Worm (Caenorhabditis elegans) whole organism, L1 larva: ENCODE results near the gene tra-3.

Experiments used
- C04F5.9 ChIP-seq: sonication (generic microtip); optimal IDR thresholded peaks from 2 replicates; lab custom pipeline; 2016; ENCODE audit warnings: missing genetic modification characterization, missing compliant biosample characterization
- C16A3.4 ChIP-seq: fragments of 150-350 bp; optimal IDR thresholded peaks from 2 replicates; lab custom pipeline; 2014; ENCODE audit warnings: missing biosample characterization, missing genetic modification characterization
- C34B4.2 ChIP-seq: sonication (generic microtip); optimal IDR thresholded peaks from 2 replicates; lab custom pipeline; 2017; ENCODE audit warnings: mild to moderate bottlenecking, missing genetic modification characterization, missing compliant biosample characterization
- F16B12.6 ChIP-seq: fragments of 150-350 bp; optimal IDR thresholded peaks from 2 replicates; lab custom pipeline; 2014; ENCODE audit warnings: missing biosample characterization, missing genetic modification characterization
- aha-1 ChIP-seq: fragments of 150-350 bp; optimal IDR thresholded peaks from 2 replicates; lab custom pipeline; 2014; ENCODE audit warnings: missing biosample characterization, missing genetic modification characterization
- alr-1 ChIP-seq: fragments of 200-800 bp; sonication (Bioruptor generic); optimal IDR thresholded peaks from 2 replicates; lab custom pipeline; 2018; ENCODE audit warnings: borderline replicate concordance, mild to moderate bottlenecking, missing genetic modification characterization, missing compliant biosample characterization
- aly-2 ChIP-seq: fragments of 150-350 bp; optimal IDR thresholded peaks from 2 replicates; lab custom pipeline; 2014; ENCODE audit warnings: missing biosample characterization, missing genetic modification characterization
- ceh-63 ChIP-seq: fragments of 200-800 bp; sonication (Bioruptor generic); optimal IDR thresholded peaks from 2 replicates; lab custom pipeline; 2018; ENCODE audit warnings: mild to moderate bottlenecking, missing genetic modification characterization, missing compliant biosample characterization
- ceh-88 ChIP-seq: fragments of 200-800 bp; sonication (Bioruptor generic); IDR thresholded peaks from 2 replicates; pipeline ENCODE4 v1.3.6; 2022; ENCODE audit warnings: missing genetic modification characterization, missing compliant biosample characterization
- dsc-1 ChIP-seq: sonication (generic microtip); optimal IDR thresholded peaks from 2 replicates; lab custom pipeline; 2016; ENCODE audit warnings: mild to moderate bottlenecking, missing genetic modification characterization, missing compliant biosample characterization
- efl-1 ChIP-seq, 4 experiments: fragments of 150-350 bp; optimal IDR thresholded peaks in 3 of 4; peaks in 1 of 4; 1 replicate in 1 of 4; 2 replicates in 3 of 4; lab custom pipeline; 2014; ENCODE audit warnings: missing biosample characterization in 2 of 4, missing genetic modification characterization in 2 of 4, missing genetic modification reagents in 2 of 4
- egl-13 ChIP-seq: sonication (generic microtip); optimal IDR thresholded peaks from 2 replicates; lab custom pipeline; 2016; ENCODE audit warnings: missing genotype, missing genetic modification reagents, missing genetic modification characterization, missing compliant biosample characterization
- egl-27 ChIP-seq, 2 experiments: fragments of 150-350 bp in 1 of 2; sonication (generic microtip); optimal IDR thresholded peaks; 3 replicates each; lab custom pipeline; 2017 to 2018; ENCODE audit warnings: missing biosample characterization in 2 of 2, missing genetic modification characterization in 2 of 2, missing genetic modification reagents in 2 of 2
- elt-2 ChIP-seq: sonication (generic microtip); optimal IDR thresholded peaks from 2 replicates; lab custom pipeline; 2016; ENCODE audit warnings: missing genetic modification characterization, mild to moderate bottlenecking, inconsistent platforms, missing compliant biosample characterization, missing genetic modification reagents
- ets-5 ChIP-seq: fragments of 200-800 bp; sonication (Bioruptor generic); IDR thresholded peaks from 2 replicates; pipeline ENCODE4 v1.3.6; 2022; ENCODE audit warnings: missing genetic modification characterization, missing compliant biosample characterization
- fkh-10 ChIP-seq: sonication (generic microtip); optimal IDR thresholded peaks from 2 replicates; lab custom pipeline; 2017; ENCODE audit warnings: missing biosample characterization, missing genetic modification reagents, missing genetic modification characterization
- fkh-4 ChIP-seq: sonication (generic microtip); optimal IDR thresholded peaks from 2 replicates; lab custom pipeline; 2016; ENCODE audit warnings: missing compliant biosample characterization, missing genetic modification characterization, borderline replicate concordance
- fkh-8 ChIP-seq: sonication (generic microtip); optimal IDR thresholded peaks from 2 replicates; lab custom pipeline; 2016; ENCODE audit warnings: mild to moderate bottlenecking, missing genetic modification characterization, missing compliant biosample characterization
- fos-1 ChIP-seq: fragments of 150-350 bp; optimal IDR thresholded peaks from 2 replicates; lab custom pipeline; 2014; ENCODE audit warnings: missing biosample characterization, missing genetic modification characterization
- hpl-2 ChIP-seq: fragments of 150-350 bp; optimal IDR thresholded peaks from 2 replicates; lab custom pipeline; 2014; ENCODE audit warnings: missing biosample characterization, missing genetic modification reagents, missing genetic modification characterization
- isw-1 ChIP-seq: fragments of 200-800 bp; sonication (Bioruptor generic); IDR thresholded peaks from 2 replicates; pipeline ENCODE4 v1.3.6; 2022; ENCODE audit warnings: missing genetic modification characterization, missing compliant biosample characterization
- jun-1 ChIP-seq: fragments of 150-350 bp; optimal IDR thresholded peaks from 2 replicates; lab custom pipeline; 2014; ENCODE audit warnings: missing biosample characterization, missing genetic modification reagents, missing genetic modification characterization
- lin-13 ChIP-seq: fragments of 150-350 bp; optimal IDR thresholded peaks from 2 replicates; lab custom pipeline; 2014; ENCODE audit warnings: missing biosample characterization, missing genetic modification reagents, missing genetic modification characterization
- lin-35 ChIP-seq, 2 experiments: fragments of 150-350 bp; optimal IDR thresholded peaks; 2 replicates each; lab custom pipeline; 2014; ENCODE audit warnings: missing biosample characterization in 2 of 2, missing genetic modification characterization in 2 of 2, missing genetic modification reagents in 2 of 2
- lin-39 ChIP-seq: fragments of 150-350 bp; optimal IDR thresholded peaks from 2 replicates; lab custom pipeline; 2014; ENCODE audit warnings: missing biosample characterization, missing genetic modification reagents, missing genetic modification characterization
- lir-3 ChIP-seq: sonication (generic microtip); optimal IDR thresholded peaks from 2 replicates; lab custom pipeline; 2016; ENCODE audit warnings: mild to moderate bottlenecking, missing genetic modification characterization, moderate library complexity, missing compliant biosample characterization; ENCODE audit not compliant: poor library complexity
- lsy-2 ChIP-seq, 2 experiments: fragments of 150-350 bp; optimal IDR thresholded peaks; 2 replicates each; lab custom pipeline; 2014; ENCODE audit warnings: missing biosample characterization in 2 of 2, missing genetic modification characterization in 2 of 2
- mab-9 ChIP-seq: fragments of 200-800 bp; sonication (Bioruptor generic); IDR thresholded peaks from 2 replicates; pipeline ENCODE4 v1.3.6; 2022; ENCODE audit warnings: missing genetic modification reagents, missing genetic modification characterization, missing compliant biosample characterization
- mdl-1 ChIP-seq, 2 experiments: fragments of 150-350 bp; optimal IDR thresholded peaks; 2 replicates each; lab custom pipeline; 2014 to 2017; ENCODE audit warnings: missing biosample characterization in 2 of 2, missing genetic modification characterization in 2 of 2, inconsistent platforms in 1 of 2
- mef-2 ChIP-seq: fragments of 150-350 bp; optimal IDR thresholded peaks from 2 replicates; lab custom pipeline; 2014; ENCODE audit warnings: missing biosample characterization, missing genetic modification characterization
- nhr-28 ChIP-seq: fragments of 150-350 bp; optimal IDR thresholded peaks from 2 replicates; lab custom pipeline; 2014; ENCODE audit warnings: missing biosample characterization, missing genetic modification characterization
- nhr-71 ChIP-seq: sonication (generic microtip); optimal IDR thresholded peaks from 2 replicates; lab custom pipeline; 2016; ENCODE audit warnings: mild to moderate bottlenecking, missing genetic modification characterization, moderate library complexity, missing compliant biosample characterization
- nhr-76 ChIP-seq: sonication (generic microtip); optimal IDR thresholded peaks from 2 replicates; lab custom pipeline; 2017; ENCODE audit warnings: missing biosample characterization, missing genetic modification characterization
- nhr-84 ChIP-seq: sonication (generic microtip); optimal IDR thresholded peaks from 2 replicates; lab custom pipeline; 2017; ENCODE audit warnings: missing biosample characterization, missing genetic modification characterization
- nhr-90 ChIP-seq: sonication (generic microtip); optimal IDR thresholded peaks from 2 replicates; lab custom pipeline; 2016; ENCODE audit warnings: mild to moderate bottlenecking, missing genetic modification characterization, missing compliant biosample characterization; ENCODE audit not compliant: poor library complexity
- pag-3 ChIP-seq: sonication (generic microtip); optimal IDR thresholded peaks from 2 replicates; lab custom pipeline; 2017; ENCODE audit warnings: missing genetic modification characterization, mild to moderate bottlenecking, missing compliant biosample characterization, antibody characterized with exemption, borderline replicate concordance; ENCODE audit not compliant: insufficient read depth
- pax-3 ChIP-seq: fragments of 200-800 bp; sonication (Bioruptor generic); optimal IDR thresholded peaks from 2 replicates; lab custom pipeline; 2018; ENCODE audit warnings: mild to moderate bottlenecking, missing genetic modification characterization, moderate library complexity, missing compliant biosample characterization
- pqm-1 ChIP-seq: sonication (generic microtip); optimal IDR thresholded peaks from 3 replicates; lab custom pipeline; 2017; ENCODE audit warnings: missing biosample characterization, missing genetic modification characterization
- skn-1 ChIP-seq: fragments of 150-350 bp; optimal IDR thresholded peaks from 2 replicates; lab custom pipeline; 2014; ENCODE audit warnings: missing biosample characterization, missing genetic modification characterization
- snpc-4 ChIP-seq: fragments of 150-350 bp; optimal IDR thresholded peaks from 2 replicates; lab custom pipeline; 2014; ENCODE audit warnings: missing biosample characterization, missing genetic modification characterization
- swsn-7 ChIP-seq: sonication (generic microtip); optimal IDR thresholded peaks from 2 replicates; lab custom pipeline; 2016; ENCODE audit warnings: missing genetic modification characterization, missing compliant biosample characterization
- tlp-1 ChIP-seq: fragments of 150-350 bp; optimal IDR thresholded peaks from 2 replicates; lab custom pipeline; 2014; ENCODE audit warnings: missing biosample characterization, missing genetic modification characterization
- unc-62 ChIP-seq: fragments of 150-350 bp; optimal IDR thresholded peaks from 2 replicates; lab custom pipeline; 2014; ENCODE audit warnings: missing biosample characterization, missing genetic modification reagents, missing genetic modification characterization
- unc-86 ChIP-seq: sonication (generic microtip); optimal IDR thresholded peaks from 2 replicates; lab custom pipeline; 2016; ENCODE audit warnings: missing genetic modification characterization, missing compliant biosample characterization
- unc-98 ChIP-seq: fragments of 200-800 bp; sonication (Bioruptor generic); IDR thresholded peaks from 2 replicates; pipeline ENCODE4 v1.3.6; 2022; ENCODE audit warnings: missing genetic modification characterization, missing compliant biosample characterization
- vab-15 ChIP-seq: sonication (generic microtip); optimal IDR thresholded peaks from 2 replicates; lab custom pipeline; 2017; ENCODE audit warnings: missing genotype, mild to moderate bottlenecking, missing genetic modification characterization, missing compliant biosample characterization
- zag-1 ChIP-seq: fragments of 150-350 bp; optimal IDR thresholded peaks from 2 replicates; lab custom pipeline; 2014; ENCODE audit warnings: missing biosample characterization, missing genetic modification characterization
- zip-4 ChIP-seq: fragments of 200-800 bp; sonication (Bioruptor generic); optimal IDR thresholded peaks from 2 replicates; lab custom pipeline; 2018; ENCODE audit warnings: mild to moderate bottlenecking, missing genetic modification characterization, moderate library complexity, missing compliant biosample characterization
- ztf-11 ChIP-seq, 2 experiments: sonication (generic microtip); optimal IDR thresholded peaks; 2 replicates each; lab custom pipeline; 2016 to 2017; ENCODE audit warnings: missing genetic modification characterization in 2 of 2, missing biosample characterization in 1 of 2, missing compliant biosample characterization in 1 of 2
- ztf-4 ChIP-seq: fragments of 150-350 bp; optimal IDR thresholded peaks from 2 replicates; lab custom pipeline; 2014; ENCODE audit warnings: missing biosample characterization, missing genetic modification characterization

tra-3 gene

DNA sequence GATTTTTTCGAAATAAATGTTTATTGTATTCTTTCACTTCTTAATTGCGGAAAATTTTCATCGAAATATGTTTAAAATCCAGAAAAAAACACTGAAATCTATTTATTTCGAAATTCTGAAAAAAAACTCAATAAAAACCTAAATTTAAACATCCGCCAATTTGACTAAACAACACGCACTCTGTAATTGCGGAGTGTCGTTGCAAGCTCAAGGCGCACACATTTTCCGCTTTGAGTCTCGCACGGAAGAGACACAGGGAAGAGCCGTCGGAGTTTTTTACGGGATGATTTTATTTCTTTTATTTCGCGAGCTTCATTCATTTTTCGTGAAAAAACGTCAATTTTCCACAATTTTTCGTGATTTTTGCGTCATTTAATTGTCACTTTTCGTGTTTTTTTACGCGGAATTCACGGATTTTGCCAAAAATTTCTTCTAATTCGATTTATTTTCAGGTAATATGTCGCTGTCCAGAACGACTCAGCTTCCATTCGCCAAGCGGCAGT is 20.1 kb upstream of the tra-3 start, which contains the start of gene dld-1 (continued):
- TF ChIP-seq alr-1 (no peak), lin-39 (peak; percentile 98), mef-2 (tag; lab: Kevin White, UChicago) (peak; percentile 87), vab-15 (tag; lab: Kevin White, UChicago) (peak; percentile 92), hpl-2 (GFP tag; lab: Kevin White, UChicago) (peak; percentile 90), fkh-8 (tag; lab: Kevin White, UChicago) (peak; percentile 97), dsc-1 (tag; lab: Kevin White, UChicago) (peak; percentile 97), nhr-28 (tag; lab: Kevin White, UChicago) (peak; percentile 45), C04F5.9 (tag; lab: Kevin White, UChicago) (peak; percentile 87), pag-3 (no peak), fkh-10 (GFP tag; lab: Kevin White, UChicago) (peak; percentile 95), jun-1 (peak; percentile 96), aha-1 (tag; lab: Kevin White, UChicago) (peak; percentile 82), nhr-90 (tag; lab: Kevin White, UChicago) (peak; percentile 97), fkh-4 (tag; lab: Kevin White, UChicago) (peak; percentile 83), ztf-11 (tag; optimal IDR thresholded peaks at IDR 0.05; lab: Kevin White, UChicago) (peak in 1 of 2 experiments; percentile 72), nhr-84 (tag; lab: Kevin White, UChicago) (no peak), F16B12.6 (tag; lab: Kevin White, UChicago) (peak; percentile 72), lin-35 (GFP tag; optimal IDR thresholded peaks at IDR 0.05; lab: Kevin White, UChicago) (peak; percentile 100), snpc-4 (tag; lab: Kevin White, UChicago) (peak; percentile 91), lir-3 (peak; percentile 89), efl-1 (optimal IDR thresholded peaks at IDR 0.05; lab: Kevin White, UChicago) (peak; percentile 100), efl-1 (GFP tag; optimal IDR thresholded peaks at IDR 0.05 in 1 of 2; lab: Kevin White, UChicago) (peak; percentile 100), ets-5 (no peak), unc-62 (GFP tag; lab: Kevin White, UChicago) (no peak), isw-1 (GFP tag; lab: Robert Waterston, UW) (peak; percentile 98), ceh-63 (no peak), ztf-4 (tag; lab: Kevin White, UChicago) (peak; percentile 90), fos-1 (tag; lab: Kevin White, UChicago) (peak; percentile 96), unc-86 (peak; percentile 98), nhr-76 (tag; lab: Kevin White, UChicago) (no peak), egl-13 (tag; lab: Kevin White, UChicago) (peak; percentile 86), skn-1 (tag; lab: Kevin White, UChicago) (peak; percentile 98), pax-3 (tag; lab: Kevin White, UChicago) (peak; percentile 89), mdl-1 (tag; optimal IDR thresholded peaks at IDR 0.05; lab: Kevin White, UChicago) (peak in 1 of 2 experiments; percentile 94), pqm-1 (peak; percentile 56), C34B4.2 (tag; lab: Kevin White, UChicago) (peak; percentile 58), tlp-1 (tag; lab: Kevin White, UChicago) (no peak), lsy-2 (tag; optimal IDR thresholded peaks at IDR 0.05; lab: Kevin White, UChicago) (peak; percentile 98), egl-27 (tag; optimal IDR thresholded peaks at IDR 0.05; lab: Kevin White, UChicago) (peak; percentile 67 to 87), lin-13 (GFP tag; lab: Kevin White, UChicago) (peak; percentile 99), swsn-7 (tag; lab: Kevin White, UChicago) (peak; percentile 97), C16A3.4 (tag; lab: Kevin White, UChicago) (peak; percentile 99), elt-2 (tag; lab: Kevin White, UChicago) (peak; percentile 75), zip-4 (GFP tag; lab: Kevin White, UChicago) (peak; percentile 93), nhr-71 (peak; percentile 99), unc-98 (no peak), aly-2 (peak; percentile 97), ceh-88 (GFP tag; lab: Robert Waterston, UW) (peak; percentile 90), mab-9 (GFP tag; lab: Robert Waterston, UW) (no peak; the same call in none of the 2 replicates), zag-1 (tag; lab: Kevin White, UChicago) (peak; percentile 98)
